Worm (Caenorhabditis elegans) whole organism, mixed stage, embryonic: ENCODE results near the gene madf-11.

Source experiments
- M03D4.4 ChIP-seq: sonication (generic microtip); optimal IDR thresholded peaks from 2 replicates; lab custom pipeline; 2017; ENCODE audit warnings: mild to moderate bottlenecking, missing genetic modification characterization, missing compliant biosample characterization
- bed-3 ChIP-seq: fragments of 200-800 bp; sonication (Bioruptor generic); optimal IDR thresholded peaks from 3 replicates; lab custom pipeline; 2018; ENCODE audit warnings: mild to moderate bottlenecking, missing genetic modification characterization, moderate library complexity, missing compliant biosample characterization
- blmp-1 ChIP-seq: fragments of 150-350 bp; optimal IDR thresholded peaks from 2 replicates; lab custom pipeline; 2014; ENCODE audit warnings: missing biosample characterization, missing genetic modification characterization
- ceh-39 ChIP-seq: fragments of 150-350 bp; optimal IDR thresholded peaks from 2 replicates; lab custom pipeline; 2014; ENCODE audit warnings: missing biosample characterization, missing genetic modification characterization
- ceh-43 ChIP-seq: fragments of 200-800 bp; sonication (Bioruptor generic); optimal IDR thresholded peaks from 2 replicates; lab custom pipeline; 2018; ENCODE audit warnings: mild to moderate bottlenecking, missing genetic modification characterization, moderate library complexity, missing compliant biosample characterization
- ceh-83 ChIP-seq: fragments of 200-800 bp; sonication (Bioruptor generic); optimal IDR thresholded peaks from 2 replicates; lab custom pipeline; 2018; ENCODE audit warnings: mild to moderate bottlenecking, missing genetic modification characterization, missing compliant biosample characterization
- ces-1 ChIP-seq: fragments of 150-350 bp; optimal IDR thresholded peaks from 2 replicates; lab custom pipeline; 2014; ENCODE audit warnings: missing biosample characterization, missing genetic modification reagents, missing genetic modification characterization
- cnd-1 ChIP-seq: fragments of 200-800 bp; sonication (Bioruptor generic); optimal IDR thresholded peaks from 2 replicates; lab custom pipeline; 2018; ENCODE audit warnings: mild to moderate bottlenecking, missing genetic modification characterization, missing compliant biosample characterization
- drap-1 ChIP-seq: fragments of 200-800 bp; sonication (Bioruptor generic); optimal IDR thresholded peaks from 3 replicates; lab custom pipeline; 2018; ENCODE audit warnings: mild to moderate bottlenecking, missing genetic modification characterization, missing compliant biosample characterization
- elt-1 ChIP-seq: sonication (generic microtip); optimal IDR thresholded peaks from 2 replicates; lab custom pipeline; 2017; ENCODE audit warnings: missing genetic modification characterization, mild to moderate bottlenecking, missing compliant biosample characterization, antibody characterized with exemption, moderate library complexity, borderline replicate concordance; ENCODE audit not compliant: insufficient read depth
- elt-3 ChIP-seq: fragments of 150-350 bp; optimal IDR thresholded peaks from 2 replicates; lab custom pipeline; 2014; ENCODE audit warnings: missing biosample characterization, missing genetic modification characterization
- flh-1 ChIP-seq: fragments of 200-800 bp; sonication (Bioruptor generic); optimal IDR thresholded peaks from 2 replicates; lab custom pipeline; 2018; ENCODE audit warnings: mild to moderate bottlenecking, missing genetic modification characterization, moderate library complexity, missing compliant biosample characterization
- ham-2 ChIP-seq: fragments of 200-800 bp; sonication (Bioruptor generic); optimal IDR thresholded peaks from 2 replicates; lab custom pipeline; 2018; ENCODE audit warnings: mild to moderate bottlenecking, missing genetic modification characterization, missing compliant biosample characterization
- hlh-1 ChIP-seq: fragments of 150-350 bp; optimal IDR thresholded peaks from 2 replicates; lab custom pipeline; 2014; ENCODE audit warnings: missing biosample characterization, missing genetic modification reagents, missing genetic modification characterization
- lin-13 ChIP-seq: fragments of 150-350 bp; optimal IDR thresholded peaks from 2 replicates; lab custom pipeline; 2014; ENCODE audit warnings: missing biosample characterization, missing genetic modification characterization
- lin-32 ChIP-seq: fragments of 200-800 bp; sonication (Bioruptor generic); optimal IDR thresholded peaks from 2 replicates; lab custom pipeline; 2018; ENCODE audit warnings: mild to moderate bottlenecking, missing genetic modification characterization, missing compliant biosample characterization
- lsy-2 ChIP-seq: fragments of 150-350 bp; optimal IDR thresholded peaks from 2 replicates; lab custom pipeline; 2014; ENCODE audit warnings: missing biosample characterization, missing genetic modification characterization
- mab-5 ChIP-seq: fragments of 150-350 bp; optimal IDR thresholded peaks from 2 replicates; lab custom pipeline; 2014; ENCODE audit warnings: missing biosample characterization, missing genetic modification characterization
- mep-1 ChIP-seq: fragments of 150-350 bp; optimal IDR thresholded peaks from 2 replicates; lab custom pipeline; 2017; ENCODE audit warnings: missing biosample characterization, missing genetic modification reagents, missing genetic modification characterization, inconsistent platforms
- mls-2 ChIP-seq: sonication (generic microtip); optimal IDR thresholded peaks from 2 replicates; lab custom pipeline; 2016; ENCODE audit warnings: mild to moderate bottlenecking, missing genetic modification characterization, moderate library complexity, missing compliant biosample characterization
- nhr-12 ChIP-seq: fragments of 150-350 bp; optimal IDR thresholded peaks from 2 replicates; lab custom pipeline; 2014; ENCODE audit warnings: missing biosample characterization, missing genetic modification characterization
- nhr-2 ChIP-seq: fragments of 150-350 bp; optimal IDR thresholded peaks from 2 replicates; lab custom pipeline; 2014; ENCODE audit warnings: missing biosample characterization, missing genetic modification characterization
- nhr-237 ChIP-seq: fragments of 150-350 bp; optimal IDR thresholded peaks from 2 replicates; lab custom pipeline; 2014; ENCODE audit warnings: missing biosample characterization, missing genetic modification characterization
- nhr-28 ChIP-seq: fragments of 150-350 bp; optimal IDR thresholded peaks from 2 replicates; lab custom pipeline; 2014; ENCODE audit warnings: missing biosample characterization, missing genetic modification characterization
- nhr-76 ChIP-seq: sonication (generic microtip); optimal IDR thresholded peaks from 2 replicates; lab custom pipeline; 2017; ENCODE audit warnings: missing biosample characterization, missing genetic modification characterization
- pha-4 ChIP-seq: fragments of 150-350 bp; optimal IDR thresholded peaks from 2 replicates; lab custom pipeline; 2018; ENCODE audit warnings: missing biosample characterization, missing genetic modification reagents, missing genetic modification characterization
- sem-2 ChIP-seq: fragments of 200-800 bp; sonication (Bioruptor generic); optimal IDR thresholded peaks from 2 replicates; lab custom pipeline; 2018; ENCODE audit warnings: mild to moderate bottlenecking, missing genetic modification characterization, missing compliant biosample characterization
- sptf-1 ChIP-seq: sonication (generic microtip); optimal IDR thresholded peaks from 2 replicates; lab custom pipeline; 2017; ENCODE audit warnings: mild to moderate bottlenecking, missing genetic modification characterization, moderate library complexity, missing compliant biosample characterization
- tbx-8 ChIP-seq: fragments of 200-800 bp; sonication (Bioruptor generic); optimal IDR thresholded peaks from 2 replicates; lab custom pipeline; 2018; ENCODE audit warnings: mild to moderate bottlenecking, missing genetic modification characterization, moderate library complexity, missing compliant biosample characterization
- unc-120 ChIP-seq: sonication (generic microtip); optimal IDR thresholded peaks from 2 replicates; lab custom pipeline; 2017; ENCODE audit warnings: missing genetic modification characterization, missing compliant biosample characterization; ENCODE audit not compliant: poor library complexity, severe bottlenecking
- unc-39 ChIP-seq: fragments of 150-350 bp; optimal IDR thresholded peaks from 2 replicates; lab custom pipeline; 2014; ENCODE audit warnings: missing biosample characterization, missing genetic modification characterization
- unc-62 ChIP-seq: fragments of 150-350 bp; optimal IDR thresholded peaks from 2 replicates; lab custom pipeline; 2014; ENCODE audit warnings: missing biosample characterization, missing genetic modification reagents, missing genetic modification characterization
- zip-8 ChIP-seq: fragments of 150-350 bp; optimal IDR thresholded peaks from 2 replicates; lab custom pipeline; 2014; ENCODE audit warnings: missing biosample characterization, missing genetic modification characterization
- ztf-11 ChIP-seq: fragments of 150-350 bp; optimal IDR thresholded peaks from 2 replicates; lab custom pipeline; 2014; ENCODE audit warnings: missing biosample characterization, missing genetic modification characterization

Gene madf-11

DNA sequence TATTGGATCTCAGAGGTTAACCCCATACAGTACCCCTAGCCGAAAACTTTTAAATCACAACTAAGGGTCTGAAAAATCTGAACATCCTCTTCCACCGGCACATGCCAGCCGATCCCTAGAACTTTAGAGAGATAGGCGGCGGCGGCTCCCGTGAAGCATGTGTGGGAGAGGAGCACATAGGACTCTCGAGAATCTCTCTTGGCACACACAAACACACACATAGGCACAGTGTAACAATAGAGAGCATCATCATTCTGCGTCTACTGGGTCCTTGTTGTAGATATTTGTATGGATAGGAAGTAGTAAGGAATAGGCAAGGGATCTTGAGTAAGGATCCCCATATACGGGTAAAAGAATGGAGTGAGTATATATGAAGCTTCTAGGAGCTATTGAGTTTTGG is 37.6 kb downstream of the madf-11 start:
- TF ChIP-seq unc-120 (tag; lab: Kevin White, UChicago) (peak; percentile 47), nhr-76 (tag; lab: Kevin White, UChicago) (no peak)

DNA sequence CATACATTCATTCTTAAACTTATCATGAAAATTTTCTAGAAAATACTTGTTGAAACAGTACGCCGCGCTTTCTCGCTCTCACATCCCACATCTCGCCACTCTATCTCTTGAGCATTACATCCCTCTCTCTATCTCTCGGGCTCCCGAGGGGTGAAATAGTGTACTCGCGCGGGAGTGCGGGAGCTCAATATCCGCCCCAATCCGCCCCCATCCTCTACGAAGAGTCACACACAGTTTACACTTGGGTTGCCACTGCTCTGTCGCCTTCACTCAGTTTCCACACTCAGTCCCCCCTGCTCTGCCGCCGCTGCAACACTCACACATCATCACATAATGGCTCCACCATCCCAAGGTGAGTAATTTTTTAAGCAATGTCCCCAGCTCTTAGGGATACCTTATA is 38.5 kb downstream of the madf-11 start, which contains the start of gene mlc-3:
Gene mlc-3, plus strand, starts transcription at position 227 of the 400 bp plus-strand sequence.
- TF ChIP-seq cnd-1 (tag; lab: Kevin White, UChicago) = no peak
- TF ChIP-seq unc-62 (GFP tag; lab: Kevin White, UChicago) = peak; percentile 21
- peak; percentile 48 for TF ChIP-seq unc-120 (tag; lab: Kevin White, UChicago)
- TF ChIP-seq M03D4.4 (tag; lab: Kevin White, UChicago) = peak; percentile 42
- TF ChIP-seq hlh-1 (tag; lab: Kevin White, UChicago) = peak; percentile 51

DNA sequence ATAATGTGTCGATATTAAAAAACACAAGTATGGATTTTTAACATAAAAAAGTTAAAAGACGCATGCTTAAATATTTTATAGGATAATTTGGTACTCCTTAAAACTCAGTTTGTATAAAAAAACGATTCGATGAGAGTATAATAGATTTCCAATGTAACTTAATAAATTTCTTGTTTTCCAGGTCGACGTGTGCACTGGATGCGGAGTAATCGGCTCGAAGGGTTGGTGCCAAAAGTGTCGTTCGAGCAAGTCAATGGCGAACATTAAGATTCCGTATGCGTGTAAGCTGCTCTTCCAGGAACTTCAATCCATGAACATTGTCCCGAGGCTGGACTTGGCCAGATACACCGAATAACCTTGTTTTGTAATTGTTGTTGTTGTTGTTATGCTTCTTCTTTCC is 39.0 kb downstream of the madf-11 start:
- TF ChIP-seq nhr-28 (tag; lab: Kevin White, UChicago) (no peak), elt-1 (no peak), lin-13 (no peak), nhr-12 (tag; lab: Kevin White, UChicago) (no peak), mls-2 (tag; lab: Kevin White, UChicago) (no peak), hlh-1 (tag; lab: Kevin White, UChicago) (no peak), ces-1 (GFP tag; lab: Kevin White, UChicago) (no peak)

DNA sequence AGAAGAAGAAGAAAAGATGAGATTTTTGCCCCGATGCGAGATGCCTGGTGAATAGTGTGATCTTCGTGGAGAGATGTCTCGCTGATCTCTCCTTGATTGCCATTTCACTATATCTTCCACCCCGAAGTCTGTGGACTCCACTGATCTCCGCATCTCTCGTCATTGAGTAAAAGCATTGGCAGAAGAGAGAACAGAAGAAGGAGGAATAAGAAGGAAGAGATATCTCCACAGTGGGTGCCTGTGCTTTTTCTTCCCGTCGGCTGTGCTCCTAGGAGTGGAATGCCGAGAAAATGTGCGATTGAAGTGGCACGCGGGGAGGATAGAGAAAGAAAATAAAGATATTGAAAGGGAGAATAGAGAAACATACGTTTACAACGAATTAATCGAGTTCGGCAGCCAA is 39.6 kb downstream of the madf-11 start:
- TF ChIP-seq elt-3 (tag; lab: Kevin White, UChicago) (no peak), ceh-39 (no peak), zip-8 (tag; lab: Kevin White, UChicago) (no peak), elt-1 (no peak), hlh-1 (tag; lab: Kevin White, UChicago) (peak; percentile 78), bed-3 (GFP tag; lab: Kevin White, UChicago) (no peak), nhr-12 (tag; lab: Kevin White, UChicago) (no peak), mep-1 (tag; lab: Kevin White, UChicago) (no peak), lsy-2 (tag; lab: Kevin White, UChicago) (no peak), tbx-8 (GFP tag; lab: Kevin White, UChicago) (no peak), ceh-83 (GFP tag; lab: Kevin White, UChicago) (no peak), unc-39 (tag; lab: Kevin White, UChicago) (no peak), pha-4 (tag; lab: Kevin White, UChicago) (no peak), lin-13 (no peak), sem-2 (GFP tag; lab: Kevin White, UChicago) (no peak), sptf-1 (tag; lab: Kevin White, UChicago) (no peak), nhr-28 (tag; lab: Kevin White, UChicago) (no peak), unc-62 (GFP tag; lab: Kevin White, UChicago) (peak; percentile 62), blmp-1 (no peak), ceh-43 (GFP tag; lab: Kevin White, UChicago) (no peak), drap-1 (GFP tag; lab: Kevin White, UChicago) (no peak), mab-5 (tag; lab: Kevin White, UChicago) (no peak), nhr-237 (tag; lab: Kevin White, UChicago) (peak; percentile 37), cnd-1 (tag; lab: Kevin White, UChicago) (no peak), ces-1 (GFP tag; lab: Kevin White, UChicago) (no peak), unc-120 (tag; lab: Kevin White, UChicago) (peak; percentile 96), M03D4.4 (tag; lab: Kevin White, UChicago) (no peak), mls-2 (tag; lab: Kevin White, UChicago) (no peak), lin-32 (GFP tag; lab: Kevin White, UChicago) (no peak), ham-2 (GFP tag; lab: Kevin White, UChicago) (no peak), ztf-11 (tag; lab: Kevin White, UChicago) (no peak), flh-1 (GFP tag; lab: Kevin White, UChicago) (no peak), nhr-2 (tag; lab: Kevin White, UChicago) (no peak), nhr-76 (tag; lab: Kevin White, UChicago) (no peak)
- TF ChIP-seq, all 35 proteins: peak for 4
